Worm (Caenorhabditis elegans): ENCODE data around the gene B0228.7.

Gene B0228.7

DNA sequence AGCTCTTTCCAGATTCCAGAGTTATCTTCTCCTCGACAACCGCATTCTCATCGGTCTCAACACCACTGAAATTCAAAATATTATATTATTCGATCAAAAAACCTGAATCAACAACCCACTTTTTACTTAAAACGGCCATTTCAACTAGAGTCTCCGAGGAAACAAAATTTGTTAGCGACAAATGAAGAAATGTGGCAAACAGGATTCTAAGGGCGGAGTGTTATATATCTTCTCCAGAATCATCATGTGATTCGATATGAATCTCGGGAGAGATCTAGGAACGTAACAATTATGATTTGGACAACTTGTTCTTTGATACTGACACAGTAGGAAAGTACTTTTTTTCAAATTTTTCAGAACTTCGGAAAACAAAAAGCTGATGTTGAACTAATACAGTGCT is 17.4 kb upstream of the B0228.7 start:
- TF ChIP-seq T22C8.4 (GFP tag; IDR thresholded peaks at IDR 0.05) (no peak), med-1 (GFP tag; optimal IDR thresholded peaks at IDR 0.05; ENCODE audit: insufficient read depth) (no peak), flt-1 (GFP tag; IDR thresholded peaks at IDR 0.05) (no peak)

DNA sequence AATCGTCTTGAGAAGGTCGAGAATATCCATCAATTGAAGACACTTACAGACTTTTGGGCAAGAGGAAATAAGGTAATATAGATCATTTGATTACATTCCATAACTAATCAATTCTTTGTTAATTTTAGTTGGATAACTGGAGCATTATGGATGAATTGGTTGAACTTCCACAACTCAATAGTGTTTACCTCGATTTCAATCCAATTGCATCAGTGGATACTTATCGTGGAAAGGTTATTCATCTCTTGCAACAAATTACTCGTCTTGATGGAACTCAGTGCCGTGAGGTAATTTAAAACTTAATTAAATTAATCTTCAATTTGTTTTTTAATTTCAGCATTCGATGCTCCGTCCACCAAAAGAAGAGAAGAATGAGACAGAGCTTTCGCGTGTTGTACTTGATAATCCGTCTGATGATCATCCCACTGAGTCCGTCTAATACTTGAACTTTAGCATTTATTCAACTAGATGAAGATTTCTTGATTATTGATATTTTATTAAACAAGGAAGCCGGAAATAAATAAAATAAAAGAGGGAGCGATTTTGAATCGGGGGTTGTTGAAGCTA is 14.7 kb upstream of the B0228.7 start:
- no peak for TF ChIP-seq T22C8.4 (GFP tag; IDR thresholded peaks at IDR 0.05)

DNA sequence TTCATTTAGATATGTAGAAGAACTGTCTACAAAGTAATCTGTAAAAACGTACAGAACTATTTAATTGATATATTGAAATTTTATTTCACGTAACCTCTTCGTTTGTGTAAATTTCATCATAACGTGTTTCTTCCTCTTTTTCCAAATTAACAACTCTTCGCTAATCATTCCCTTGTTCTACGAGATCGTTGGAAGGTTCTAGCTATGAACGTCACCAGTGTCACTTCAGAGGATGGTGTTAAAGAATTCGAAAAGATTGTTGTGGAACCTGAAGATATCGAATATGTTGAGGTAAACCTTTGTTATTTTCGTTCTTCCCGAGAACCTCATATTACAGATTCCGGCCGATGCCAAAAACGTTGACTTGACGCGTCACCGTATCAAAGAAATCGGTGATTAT is 13.6 kb upstream of the B0228.7 start, which contains the start of gene C06A8.6:
Gene C06A8.6 (plus strand): TSS at position 89 of the 400 bp plus-strand sequence.
- TF ChIP-seq cog-1 (tag; optimal IDR thresholded peaks at IDR 0.05), result no peak
- no peak for TF ChIP-seq med-1 (GFP tag; optimal IDR thresholded peaks at IDR 0.05; ENCODE audit: insufficient read depth)
- no peak for TF ChIP-seq tab-1 (GFP tag; IDR thresholded peaks at IDR 0.05)
- no peak for TF ChIP-seq T22C8.4 (GFP tag; IDR thresholded peaks at IDR 0.05)
- no peak for TF ChIP-seq ztf-29 (GFP tag; IDR thresholded peaks at IDR 0.05)
- no peak for TF ChIP-seq ztf-23 (GFP tag; IDR thresholded peaks at IDR 0.05)
- TF ChIP-seq klf-2 (GFP tag; conservative IDR thresholded peaks at IDR 0.05), result no peak
- TF ChIP-seq flt-1 (GFP tag; IDR thresholded peaks at IDR 0.05), result no peak
- TF ChIP-seq ref-1 (GFP tag; conservative IDR thresholded peaks at IDR 0.05), result no peak

DNA sequence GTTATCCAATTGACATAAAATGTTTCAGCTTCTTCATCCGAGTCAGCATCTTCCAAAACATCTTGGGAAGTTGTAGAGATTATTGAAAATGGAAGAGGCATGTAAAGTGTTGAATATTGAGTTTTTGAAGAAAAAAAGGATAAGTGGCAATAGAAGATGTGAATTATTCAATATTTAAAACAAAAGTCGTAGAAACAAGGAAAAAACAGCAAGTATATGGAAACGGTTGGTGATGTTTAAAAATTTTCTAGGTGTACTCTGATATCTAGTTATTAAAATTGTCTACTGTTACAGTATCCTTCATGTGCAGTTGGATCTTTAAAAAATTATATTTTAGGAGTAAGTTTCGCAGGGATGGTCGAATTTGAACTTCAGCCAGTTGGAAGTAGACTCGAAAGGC is 13.1 kb upstream of the B0228.7 start, which contains the start of gene C06A8.8:
Gene C06A8.8 (minus strand): TSS at position 101 of the 400 bp plus-strand sequence.
- TF ChIP-seq tab-1 (GFP tag; IDR thresholded peaks at IDR 0.05), result no peak
- TF ChIP-seq med-1 (GFP tag; optimal IDR thresholded peaks at IDR 0.05; ENCODE audit: insufficient read depth), result no peak
- no peak for TF ChIP-seq ztf-23 (GFP tag; IDR thresholded peaks at IDR 0.05)
- no peak for TF ChIP-seq ztf-29 (GFP tag; IDR thresholded peaks at IDR 0.05)
- TF ChIP-seq cog-1 (tag; optimal IDR thresholded peaks at IDR 0.05), result no peak
- no peak for TF ChIP-seq flt-1 (GFP tag; IDR thresholded peaks at IDR 0.05)
- TF ChIP-seq T22C8.4 (GFP tag; IDR thresholded peaks at IDR 0.05), result no peak
- TF ChIP-seq ref-1 (GFP tag; conservative IDR thresholded peaks at IDR 0.05), result no peak
- no peak for TF ChIP-seq klf-2 (GFP tag; conservative IDR thresholded peaks at IDR 0.05)

DNA sequence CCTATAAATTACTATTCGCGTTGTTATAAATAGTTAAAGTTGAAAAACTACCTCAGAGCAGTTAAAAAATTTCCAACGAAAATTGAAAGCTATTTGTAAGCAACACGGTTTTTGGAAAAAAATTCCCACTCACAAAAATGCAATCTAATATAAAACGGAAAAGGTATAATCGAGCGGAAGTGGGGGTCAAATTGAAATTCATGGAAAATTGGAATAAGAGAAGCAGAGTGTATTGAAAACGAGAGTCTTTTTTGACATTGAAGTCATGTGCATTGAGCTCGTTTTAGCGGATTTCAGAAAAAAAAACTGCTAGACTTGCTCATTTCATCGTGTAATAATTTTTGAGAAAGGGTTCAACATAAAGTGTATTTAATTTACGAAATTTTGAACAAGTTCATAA is 11.4 kb upstream of the B0228.7 start:
- TF ChIP-seq T22C8.4 (GFP tag; IDR thresholded peaks at IDR 0.05) (no peak), tab-1 (GFP tag; IDR thresholded peaks at IDR 0.05) (no peak), flt-1 (GFP tag; IDR thresholded peaks at IDR 0.05) (no peak), cog-1 (tag; optimal IDR thresholded peaks at IDR 0.05) (no peak), klf-2 (GFP tag; conservative IDR thresholded peaks at IDR 0.05) (no peak), ref-1 (GFP tag; conservative IDR thresholded peaks at IDR 0.05) (no peak), ztf-23 (GFP tag; IDR thresholded peaks at IDR 0.05) (no peak), ztf-29 (GFP tag; IDR thresholded peaks at IDR 0.05) (no peak), med-1 (GFP tag; optimal IDR thresholded peaks at IDR 0.05; ENCODE audit: insufficient read depth) (no peak)

DNA sequence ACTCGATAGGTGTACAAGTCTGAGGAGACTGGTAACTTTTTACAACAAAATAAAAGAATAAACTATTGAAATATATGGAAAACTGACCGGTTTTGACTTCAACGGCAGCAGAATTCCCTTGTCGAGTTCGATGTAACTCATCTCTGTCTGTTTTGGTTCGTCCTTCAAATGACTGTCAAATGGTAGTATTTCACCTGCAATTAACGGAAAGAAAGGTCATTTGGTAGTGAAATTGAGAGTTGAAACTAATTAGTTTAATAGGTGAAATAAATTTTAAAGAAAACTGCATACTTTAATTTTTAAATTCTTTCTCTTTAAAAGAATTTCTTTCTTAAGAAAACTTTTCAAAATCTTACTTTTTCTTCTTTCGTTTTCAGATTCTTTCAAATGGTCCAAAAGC is 10.4 kb upstream of the B0228.7 start:
- TF ChIP-seq med-1 (GFP tag; optimal IDR thresholded peaks at IDR 0.05; ENCODE audit: insufficient read depth), result no peak

DNA sequence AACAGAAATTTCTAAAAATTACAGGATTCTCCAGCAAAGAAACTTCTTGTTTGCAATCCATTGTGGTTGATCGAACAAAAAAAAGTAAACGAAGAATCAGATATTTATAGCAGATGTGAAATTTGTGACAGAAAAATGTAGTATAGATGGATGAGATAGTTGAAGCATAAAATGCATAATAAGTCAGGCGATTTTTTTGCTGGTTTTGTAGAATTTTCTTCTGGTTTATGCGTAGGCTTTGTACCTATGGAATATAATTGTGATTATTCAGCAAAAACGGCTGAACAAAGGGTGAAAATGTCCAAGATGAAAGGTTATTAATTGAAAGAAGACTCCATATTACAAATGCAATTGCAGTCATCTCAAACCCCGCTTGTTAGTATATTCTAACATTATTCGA is 6.6 kb upstream of the B0228.7 start, which contains the start of gene srh-39:
Gene srh-39 (minus strand): TSS at position 101 of the 400 bp plus-strand sequence.
- TF ChIP-seq ref-1 (GFP tag; conservative IDR thresholded peaks at IDR 0.05) (no peak), ztf-29 (GFP tag; IDR thresholded peaks at IDR 0.05) (no peak), tab-1 (GFP tag; IDR thresholded peaks at IDR 0.05) (no peak), klf-2 (GFP tag; conservative IDR thresholded peaks at IDR 0.05) (no peak), flt-1 (GFP tag; IDR thresholded peaks at IDR 0.05) (no peak), T22C8.4 (GFP tag; IDR thresholded peaks at IDR 0.05) (no peak), ztf-23 (GFP tag; IDR thresholded peaks at IDR 0.05) (no peak), med-1 (GFP tag; optimal IDR thresholded peaks at IDR 0.05; ENCODE audit: insufficient read depth) (no peak), cog-1 (tag; optimal IDR thresholded peaks at IDR 0.05) (no peak)

DNA sequence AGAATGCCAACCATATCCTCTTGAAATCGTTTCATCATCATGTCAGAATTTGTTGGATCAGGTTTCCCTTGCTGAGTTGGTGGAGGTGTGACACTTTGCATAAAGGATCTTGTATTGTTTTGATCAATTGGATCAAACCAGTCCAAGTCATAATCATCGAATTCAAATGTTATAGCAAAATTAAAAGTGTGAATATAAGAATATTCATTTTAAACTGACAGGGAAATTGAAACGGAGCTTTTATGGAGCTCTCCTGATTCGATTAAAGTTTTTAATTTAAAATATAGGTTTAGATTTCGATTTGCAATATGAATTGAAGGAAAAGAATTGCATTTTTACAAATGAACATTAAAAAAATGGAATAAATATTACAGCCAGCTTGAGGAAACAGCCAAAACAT is 4.7 kb upstream of the B0228.7 start, which contains the start of gene B0228.9:
Gene B0228.9 (minus strand): TSS at position 101 of the 400 bp plus-strand sequence.
- TF ChIP-seq ref-1 (GFP tag; conservative IDR thresholded peaks at IDR 0.05), result no peak
- TF ChIP-seq T22C8.4 (GFP tag; IDR thresholded peaks at IDR 0.05), result no peak
- no peak for TF ChIP-seq cog-1 (tag; optimal IDR thresholded peaks at IDR 0.05)
- no peak for TF ChIP-seq ztf-29 (GFP tag; IDR thresholded peaks at IDR 0.05)
- no peak for TF ChIP-seq tab-1 (GFP tag; IDR thresholded peaks at IDR 0.05)
- no peak for TF ChIP-seq ztf-23 (GFP tag; IDR thresholded peaks at IDR 0.05)
- TF ChIP-seq flt-1 (GFP tag; IDR thresholded peaks at IDR 0.05), result no peak
- no peak for TF ChIP-seq med-1 (GFP tag; optimal IDR thresholded peaks at IDR 0.05; ENCODE audit: insufficient read depth)
- no peak for TF ChIP-seq klf-2 (GFP tag; conservative IDR thresholded peaks at IDR 0.05)

DNA sequence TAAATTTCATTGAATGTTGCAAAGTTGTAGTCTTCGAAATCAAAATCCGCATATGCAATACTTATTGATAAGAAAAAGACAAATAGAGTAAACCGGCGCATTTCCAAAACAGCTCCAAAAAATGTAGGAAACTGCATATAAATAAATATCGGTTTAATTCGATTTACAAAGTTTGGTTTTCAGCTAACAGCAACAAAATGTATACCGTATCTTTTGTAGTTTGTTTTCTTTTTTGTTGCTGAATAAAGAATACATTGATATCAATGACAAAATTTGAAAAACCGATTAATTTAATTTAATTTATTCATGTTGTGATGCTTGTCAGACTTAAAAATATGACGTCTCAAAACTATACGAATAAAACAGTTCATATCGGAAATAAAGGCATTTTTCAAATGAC is 2.6 kb upstream of the B0228.7 start, which contains the start of gene B0228.8:
Gene B0228.8 (minus strand): TSS at position 101 of the 400 bp plus-strand sequence.
- no peak for TF ChIP-seq ref-1 (GFP tag; conservative IDR thresholded peaks at IDR 0.05)
- no peak for TF ChIP-seq T22C8.4 (GFP tag; IDR thresholded peaks at IDR 0.05)
- TF ChIP-seq ztf-29 (GFP tag; IDR thresholded peaks at IDR 0.05), result no peak
- no peak for TF ChIP-seq tab-1 (GFP tag; IDR thresholded peaks at IDR 0.05)

DNA sequence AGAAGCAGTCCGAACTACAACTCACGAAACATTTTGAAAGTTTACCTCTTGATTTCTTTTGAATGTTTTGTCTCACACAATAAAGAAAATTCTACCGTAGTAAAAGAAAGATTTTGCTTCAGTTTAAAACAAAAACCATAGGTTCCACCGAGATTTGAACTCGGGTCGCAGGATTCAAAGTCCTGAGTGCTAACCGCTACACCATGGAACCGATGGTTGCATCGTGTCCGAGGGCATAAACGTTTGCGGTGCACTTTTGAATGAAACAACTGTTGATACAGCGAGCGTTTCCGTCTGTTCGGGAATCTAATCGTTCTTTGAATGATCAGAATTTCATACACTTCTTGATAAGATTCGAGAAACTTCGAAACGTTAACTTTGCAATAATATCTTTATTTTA is 2.0 kb downstream of the B0228.7 start:
- TF ChIP-seq ztf-29 (GFP tag; IDR thresholded peaks at IDR 0.05) (no peak), flt-1 (GFP tag; IDR thresholded peaks at IDR 0.05) (peak; percentile 80), cog-1 (tag; optimal IDR thresholded peaks at IDR 0.05) (no peak), T22C8.4 (GFP tag; IDR thresholded peaks at IDR 0.05) (peak; percentile 27; the same call in 1 of the 2 replicates), tab-1 (GFP tag; IDR thresholded peaks at IDR 0.05) (no peak), ztf-23 (GFP tag; IDR thresholded peaks at IDR 0.05) (0 out of 2 replicates have a peak, but pooled peaks have one; percentile 64), med-1 (GFP tag; optimal IDR thresholded peaks at IDR 0.05; ENCODE audit: insufficient read depth) (no peak), ref-1 (GFP tag; conservative IDR thresholded peaks at IDR 0.05) (peak; percentile 47; the same call in 1 of the 2 replicates), klf-2 (GFP tag; conservative IDR thresholded peaks at IDR 0.05) (no peak)
